Fruit fly (Drosophila melanogaster) whole organism, embryonic: ENCODE measurements around the gene Ir94a.

Experiments
- CG17829 ChIP-seq: fragments of 200-800 bp; optimal IDR thresholded peaks from 2 replicates; lab custom pipeline; 2019; ENCODE audit warnings: missing biosample characterization, mild to moderate bottlenecking, missing genetic modification characterization, moderate library complexity
- CG18476 ChIP-seq: fragments of 200-800 bp; sonication (Bioruptor generic); optimal IDR thresholded peaks from 2 replicates; lab custom pipeline; 2016; ENCODE audit warnings: missing biosample characterization, mild to moderate bottlenecking, missing genetic modification characterization
- h ChIP-seq: fragments of >200 bp; optimal IDR thresholded peaks from 2 replicates; lab custom pipeline; 2017
- ind ChIP-seq: fragments of 200-800 bp; sonication (Bioruptor generic); optimal IDR thresholded peaks from 3 replicates; lab custom pipeline; 2016; ENCODE audit warnings: missing biosample characterization, missing genetic modification characterization
- luna ChIP-seq: fragments of 200-800 bp; sonication (Bioruptor generic); optimal IDR thresholded peaks from 2 replicates; lab custom pipeline; 2016; ENCODE audit warnings: missing biosample characterization, missing genetic modification characterization
- pan ChIP-seq, 4 experiments: fragments of >200 bp in 3 of 4; fragments of 200-800 bp in 1 of 4; sonication (Bioruptor generic) in 1 of 4; optimal IDR thresholded peaks in 3 of 4; IDR thresholded peaks in 1 of 4; 2 replicates each; pipeline versions ENCODE4 v1.3.6 to Lab custom; 2017 to 2022; ENCODE audit warnings: missing biosample characterization in 2 of 4, missing genetic modification characterization in 2 of 4, mixed read lengths in 1 of 4
- sug ChIP-seq: fragments of 200-800 bp; optimal IDR thresholded peaks from 2 replicates; lab custom pipeline; 2019; ENCODE audit warnings: missing biosample characterization, mild to moderate bottlenecking, missing genetic modification characterization, moderate library complexity
- vfl ChIP-seq: fragments of 200-800 bp; sonication (Bioruptor generic); optimal IDR thresholded peaks from 2 replicates; lab custom pipeline; 2016; ENCODE audit warnings: missing biosample characterization, missing genetic modification characterization
- zfh1 ChIP-seq: fragments of 200-800 bp; sonication (Bioruptor generic); IDR thresholded peaks from 3 replicates; pipeline ENCODE4 v1.3.6; 2022; ENCODE audit warnings: missing biosample characterization, missing genetic modification characterization

dm6 chr3R:22147426-22147825 lies 34.2 kb downstream of the Ir94a start:
- TF ChIP-seq ind (GFP tag; lab: Kevin White, UChicago) (no peak), vfl (no peak), zfh1 (GFP tag; lab: Robert Waterston, UW) (peak; percentile 47; the same call in 1 of the 3 replicates), CG17829 (tag; lab: Kevin White, UChicago) (peak; percentile 38), luna (no peak), sug (tag; lab: Kevin White, UChicago) (no peak), h (lab: Kevin White, UChicago) (no peak), pan (optimal IDR thresholded peaks at IDR 0.05; lab: Kevin White, UChicago) (no peak), pan (GFP tag; optimal IDR thresholded peaks at IDR 0.05 in 1 of 2, IDR thresholded peaks at IDR 0.05 in 1 of 2) (no peak), CG18476 (GFP tag; lab: Kevin White, UChicago) (no peak)
